Fruit fly (Drosophila melanogaster) whole organism, embryonic: Measurements from ENCODE around the gene CG5938.

ENCODE experiments used
- Blimp-1 ChIP-seq: fragments of 200-800 bp; sonication (Bioruptor generic); optimal IDR thresholded peaks from 3 replicates; lab custom pipeline; 2018; ENCODE audit warnings: missing biosample characterization, missing genetic modification characterization, mild to moderate bottlenecking, moderate library complexity, missing genetic modification reagents
- CG11085 ChIP-seq: fragments of 200-800 bp; sonication (Bioruptor generic); IDR thresholded peaks from 2 replicates; pipeline ENCODE4 v1.3.6; 2022; ENCODE audit warnings: missing biosample characterization, missing genetic modification characterization
- CG11560 ChIP-seq: fragments of 200-800 bp; sonication (Bioruptor generic); IDR thresholded peaks from 3 replicates; pipeline ENCODE4 v1.3.6; 2022; ENCODE audit warnings: missing biosample characterization, missing genetic modification characterization
- CG11695 ChIP-seq: fragments of 200-800 bp; sonication (Bioruptor generic); IDR thresholded peaks from 3 replicates; pipeline ENCODE4 v1.3.6; 2022; ENCODE audit warnings: missing biosample characterization, missing genetic modification characterization
- CG15011 ChIP-seq: fragments of 200-800 bp; sonication (Bioruptor generic); optimal IDR thresholded peaks from 3 replicates; lab custom pipeline; 2018; ENCODE audit warnings: missing biosample characterization, mild to moderate bottlenecking, missing genetic modification characterization
- CG15073 ChIP-seq: fragments of 200-800 bp; sonication (Bioruptor generic); optimal IDR thresholded peaks from 2 replicates; lab custom pipeline; 2016; ENCODE audit warnings: missing biosample characterization, missing genetic modification characterization
- CG15696 ChIP-seq: fragments of 200-800 bp; sonication (Bioruptor generic); optimal IDR thresholded peaks from 2 replicates; lab custom pipeline; 2019; ENCODE audit warnings: missing biosample characterization, mild to moderate bottlenecking, missing genetic modification characterization, moderate library complexity
- CG1603 ChIP-seq: fragments of 200-800 bp; sonication (Bioruptor generic); optimal IDR thresholded peaks from 2 replicates; lab custom pipeline; 2019; ENCODE audit warnings: missing biosample characterization, mild to moderate bottlenecking, missing genetic modification characterization, moderate library complexity
- CG16813 ChIP-seq: fragments of 200-800 bp; sonication (Bioruptor generic); IDR thresholded peaks from 3 replicates; pipeline ENCODE4 v1.3.6; 2022; ENCODE audit warnings: missing biosample characterization, missing genetic modification characterization; ENCODE audit not compliant: partially characterized antibody
- CG17361 ChIP-seq: fragments of 200-800 bp; sonication (Bioruptor generic); IDR thresholded peaks from 3 replicates; pipeline ENCODE4 v1.3.6; 2022; ENCODE audit warnings: missing biosample characterization, missing genetic modification characterization
- CG17912 ChIP-seq: fragments of 200-800 bp; sonication (Bioruptor generic); optimal IDR thresholded peaks from 2 replicates; lab custom pipeline; 2018; ENCODE audit warnings: missing biosample characterization, mild to moderate bottlenecking, missing genetic modification characterization
- CG2875 ChIP-seq: fragments of 200-800 bp; sonication (Bioruptor generic); optimal IDR thresholded peaks from 2 replicates; lab custom pipeline; 2017; ENCODE audit warnings: missing biosample characterization, mild to moderate bottlenecking, missing genetic modification characterization, missing genetic modification reagents
- CG30431 ChIP-seq: fragments of 200-800 bp; sonication (Bioruptor generic); optimal IDR thresholded peaks from 2 replicates; lab custom pipeline; 2017; ENCODE audit warnings: missing biosample characterization, missing genetic modification characterization
- CG31388 ChIP-seq: fragments of 200-800 bp; sonication (Bioruptor generic); optimal IDR thresholded peaks from 2 replicates; lab custom pipeline; 2016; ENCODE audit warnings: missing biosample characterization, missing genetic modification characterization
- CG3847 ChIP-seq: fragments of 200-800 bp; sonication (Bioruptor generic); IDR thresholded peaks from 2 replicates; pipeline ENCODE4 v1.3.6; 2022; ENCODE audit warnings: missing biosample characterization, missing genetic modification characterization
- CG4328 ChIP-seq: fragments of 200-800 bp; sonication (Bioruptor generic); optimal IDR thresholded peaks from 3 replicates; lab custom pipeline; 2017; ENCODE audit warnings: missing biosample characterization, missing genetic modification reagents, missing genetic modification characterization
- CG7745 ChIP-seq: fragments of 200-800 bp; sonication (Bioruptor generic); optimal IDR thresholded peaks from 2 replicates; lab custom pipeline; 2018; ENCODE audit warnings: missing biosample characterization, mild to moderate bottlenecking, missing genetic modification characterization, moderate library complexity
- D19B ChIP-seq: fragments of 200-800 bp; sonication (Bioruptor generic); optimal IDR thresholded peaks from 2 replicates; lab custom pipeline; 2017; ENCODE audit warnings: missing biosample characterization, mild to moderate bottlenecking, missing genetic modification characterization
- Drgx ChIP-seq: fragments of 200-800 bp; sonication (Bioruptor generic); IDR thresholded peaks from 2 replicates; pipeline ENCODE4 v1.3.6; 2022; ENCODE audit warnings: missing biosample characterization, missing genetic modification characterization
- ERR ChIP-seq: fragments of 200-800 bp; sonication (Bioruptor generic); optimal IDR thresholded peaks from 2 replicates; lab custom pipeline; 2016; ENCODE audit warnings: missing biosample characterization, missing genetic modification characterization
- Elba2 ChIP-seq: fragments of 200-800 bp; sonication (Bioruptor generic); optimal IDR thresholded peaks from 3 replicates; lab custom pipeline; 2016; ENCODE audit warnings: missing biosample characterization, missing genetic modification characterization
- Fer3 ChIP-seq: fragments of 200-800 bp; sonication (Bioruptor generic); optimal IDR thresholded peaks from 2 replicates; lab custom pipeline; 2018; ENCODE audit warnings: missing biosample characterization, mild to moderate bottlenecking, missing genetic modification characterization, moderate library complexity
- HLH3B ChIP-seq: fragments of 200-800 bp; sonication (Bioruptor generic); IDR thresholded peaks from 2 replicates; pipeline ENCODE4 v1.3.6; 2022; ENCODE audit warnings: missing biosample characterization, missing genetic modification characterization
- Hr51 ChIP-seq, 2 experiments: fragments of 200-800 bp; sonication (Bioruptor generic); optimal IDR thresholded peaks; 2 replicates in 1 of 2; 3 replicates in 1 of 2; lab custom pipeline; 2016 to 2018; ENCODE audit warnings: missing biosample characterization in 2 of 2, missing genetic modification characterization in 2 of 2, mild to moderate bottlenecking in 1 of 2, moderate library complexity in 1 of 2
- Spps ChIP-seq: fragments of 200-800 bp; sonication (Bioruptor generic); optimal IDR thresholded peaks from 2 replicates; lab custom pipeline; 2018; ENCODE audit warnings: missing biosample characterization, mild to moderate bottlenecking, missing genetic modification characterization
- btn ChIP-seq: fragments of 200-800 bp; sonication (Bioruptor generic); optimal IDR thresholded peaks from 2 replicates; lab custom pipeline; 2016; ENCODE audit warnings: missing biosample characterization, missing genetic modification characterization
- cato ChIP-seq: fragments of 200-800 bp; sonication (Bioruptor generic); optimal IDR thresholded peaks from 2 replicates; lab custom pipeline; 2016; ENCODE audit warnings: missing biosample characterization, missing genetic modification characterization, borderline replicate concordance
- disco-r ChIP-seq: fragments of 200-800 bp; sonication (Bioruptor generic); optimal IDR thresholded peaks from 2 replicates; lab custom pipeline; 2016; ENCODE audit warnings: missing biosample characterization, missing genetic modification characterization
- en ChIP-seq: fragments of 200-800 bp; sonication (Bioruptor generic); optimal IDR thresholded peaks from 2 replicates; lab custom pipeline; 2016; ENCODE audit warnings: missing biosample characterization, missing genetic modification characterization
- exex ChIP-seq: fragments of 200-800 bp; sonication (Bioruptor generic); optimal IDR thresholded peaks from 4 replicates; lab custom pipeline; 2018; ENCODE audit warnings: missing biosample characterization, mild to moderate bottlenecking, missing genetic modification characterization, moderate library complexity
- gfzf ChIP-seq: fragments of 200-800 bp; sonication (Bioruptor generic); optimal IDR thresholded peaks from 2 replicates; lab custom pipeline; 2016; ENCODE audit warnings: missing biosample characterization, mild to moderate bottlenecking, missing genetic modification characterization, moderate library complexity
- ham ChIP-seq: fragments of 200-800 bp; sonication (Bioruptor generic); IDR thresholded peaks from 2 replicates; pipeline ENCODE4 v1.3.6; 2022; ENCODE audit warnings: missing biosample characterization, missing genetic modification characterization
- inv ChIP-seq: fragments of 200-800 bp; sonication (Bioruptor generic); IDR thresholded peaks from 2 replicates; pipeline ENCODE4 v1.3.6; 2022; ENCODE audit warnings: missing biosample characterization, missing genetic modification characterization; ENCODE audit not compliant: partially characterized antibody
- jing ChIP-seq: fragments of 200-800 bp; sonication (Bioruptor generic); optimal IDR thresholded peaks from 2 replicates; lab custom pipeline; 2018; ENCODE audit warnings: missing biosample characterization, mild to moderate bottlenecking, missing genetic modification characterization
- ken ChIP-seq: fragments of 200-800 bp; sonication (Bioruptor generic); IDR thresholded peaks from 3 replicates; pipeline ENCODE4 v1.3.6; 2022; ENCODE audit warnings: missing biosample characterization, missing genetic modification characterization
- lbe ChIP-seq: fragments of 200-800 bp; sonication (Bioruptor generic); optimal IDR thresholded peaks from 2 replicates; lab custom pipeline; 2016; ENCODE audit warnings: missing biosample characterization, mild to moderate bottlenecking, missing genetic modification characterization
- lola ChIP-seq, 3 experiments: fragments of >200 bp in 2 of 3; fragments of 200-800 bp in 1 of 3; sonication (Bioruptor generic) in 1 of 3; optimal IDR thresholded peaks; 2 replicates each; lab custom pipeline; 2017 to 2019; ENCODE audit warnings: missing biosample characterization in 3 of 3, missing genetic modification characterization in 3 of 3, mild to moderate bottlenecking in 1 of 3, moderate library complexity in 1 of 3
- luna ChIP-seq: fragments of 200-800 bp; sonication (Bioruptor generic); optimal IDR thresholded peaks from 2 replicates; lab custom pipeline; 2016; ENCODE audit warnings: missing biosample characterization, missing genetic modification characterization
- mirr ChIP-seq: fragments of 200-800 bp; sonication (Bioruptor generic); optimal IDR thresholded peaks from 3 replicates; lab custom pipeline; 2018; ENCODE audit warnings: missing biosample characterization, mild to moderate bottlenecking, missing genetic modification characterization
- nau ChIP-seq: fragments of 200-800 bp; sonication (Bioruptor generic); optimal IDR thresholded peaks from 3 replicates; lab custom pipeline; 2017; ENCODE audit warnings: missing biosample characterization, mild to moderate bottlenecking, missing genetic modification characterization, missing genetic modification reagents
- pho ChIP-seq: fragments of 200-800 bp; sonication (Bioruptor generic); optimal IDR thresholded peaks from 2 replicates; lab custom pipeline; 2016; ENCODE audit warnings: missing biosample characterization, missing genetic modification characterization
- pzg ChIP-seq: fragments of 200-800 bp; sonication (Bioruptor generic); optimal IDR thresholded peaks from 3 replicates; lab custom pipeline; 2018; ENCODE audit warnings: missing biosample characterization, mild to moderate bottlenecking, missing genetic modification characterization, moderate library complexity
- seq ChIP-seq: fragments of 200-800 bp; sonication (Bioruptor generic); IDR thresholded peaks from 2 replicates; pipeline ENCODE4 v1.3.6; 2022; ENCODE audit warnings: missing biosample characterization, missing genetic modification characterization
- stc ChIP-seq: fragments of 200-800 bp; sonication (Bioruptor generic); IDR thresholded peaks from 2 replicates; pipeline ENCODE4 v1.3.6; 2022; ENCODE audit warnings: missing biosample characterization, missing genetic modification characterization
- tgo ChIP-seq: fragments of 200-800 bp; sonication (Bioruptor generic); IDR thresholded peaks from 3 replicates; pipeline ENCODE4 v1.3.6; 2022; ENCODE audit warnings: missing biosample characterization, missing genetic modification characterization
- tll ChIP-seq, 2 experiments: fragments of 200-800 bp in 1 of 2; fragments of >200 bp in 1 of 2; sonication (Bioruptor generic) in 1 of 2; optimal IDR thresholded peaks; 2 replicates each; lab custom pipeline; 2017 to 2019; ENCODE audit warnings: missing biosample characterization in 2 of 2, missing genetic modification characterization in 2 of 2, mild to moderate bottlenecking in 1 of 2, moderate library complexity in 1 of 2
- tx ChIP-seq: fragments of 200-800 bp; sonication (Bioruptor generic); optimal IDR thresholded peaks from 2 replicates; lab custom pipeline; 2016; ENCODE audit warnings: missing biosample characterization, missing genetic modification characterization
- zf30C ChIP-seq: fragments of 200-800 bp; sonication (Bioruptor generic); optimal IDR thresholded peaks from 3 replicates; lab custom pipeline; 2018; ENCODE audit warnings: missing biosample characterization, mild to moderate bottlenecking, missing genetic modification characterization

Gene CG5938

dm6 chr3R:27274533-27275447 lies at the start of gene CG5938 (continued):
- TF ChIP-seq Blimp-1 (GFP tag; lab: Kevin White, UChicago) (peak; percentile 6), CG11085 (GFP tag; lab: Robert Waterston, UW) (no peak), CG4328 (GFP tag; lab: Kevin White, UChicago) (no peak), inv (GFP tag; lab: Robert Waterston, UW) (no peak), CG11695 (GFP tag; lab: Robert Waterston, UW) (no peak; the same call in 2 of the 3 replicates), CG31388 (GFP tag; lab: Kevin White, UChicago) (no peak), CG30431 (GFP tag; lab: Kevin White, UChicago) (no peak), disco-r (GFP tag; lab: Kevin White, UChicago) (no peak), CG17361 (GFP tag; lab: Robert Waterston, UW) (peak; percentile 46; the same call in 1 of the 3 replicates), CG7745 (tag; lab: Kevin White, UChicago) (no peak), tx (GFP tag; lab: Kevin White, UChicago) (no peak), nau (GFP tag; lab: Kevin White, UChicago) (no peak), CG17912 (GFP tag; lab: Kevin White, UChicago) (no peak), zf30C (GFP tag; lab: Kevin White, UChicago) (no peak), CG15073 (GFP tag; lab: Kevin White, UChicago) (no peak), tll (GFP tag; optimal IDR thresholded peaks at IDR 0.05; lab: Kevin White, UChicago) (peak in 1 of 2 experiments; percentile 76), CG2875 (GFP tag; lab: Kevin White, UChicago) (no peak), CG11560 (tag; lab: Robert Waterston, UW) (no peak), pzg (GFP tag; lab: Kevin White, UChicago) (peak; percentile 32), D19B (no peak), gfzf (GFP tag; lab: Kevin White, UChicago) (no peak), lola (GFP tag; optimal IDR thresholded peaks at IDR 0.05; lab: Kevin White, UChicago) (peak in 1 of 3 experiments; percentile 20), Hr51 (GFP tag; optimal IDR thresholded peaks at IDR 0.05; lab: Kevin White, UChicago) (peak in 1 of 2 experiments; percentile 29), en (GFP tag; lab: Kevin White, UChicago) (no peak), exex (tag; lab: Kevin White, UChicago) (no peak), ERR (GFP tag; lab: Kevin White, UChicago) (no peak), ham (GFP tag; lab: Robert Waterston, UW) (no peak), Drgx (GFP tag; lab: Robert Waterston, UW) (peak; percentile 59; the same call in 1 of the 2 replicates), CG15011 (GFP tag; lab: Kevin White, UChicago) (no peak), cato (GFP tag; lab: Kevin White, UChicago) (peak; percentile 27), Fer3 (no peak), seq (peak; percentile 62), ken (GFP tag; lab: Robert Waterston, UW) (0 out of 3 replicates have a peak, but pooled peaks have one; percentile 13), CG16813 (GFP tag; lab: Robert Waterston, UW) (no peak), jing (no peak), pho (no peak), mirr (no peak), btn (GFP tag; lab: Kevin White, UChicago) (no peak), tgo (GFP tag; lab: Robert Waterston, UW) (peak; percentile 20; the same call in 1 of the 3 replicates), CG15696 (tag; lab: Kevin White, UChicago) (peak; percentile 5), CG1603 (tag; lab: Kevin White, UChicago) (peak; percentile 1), Elba2 (no peak), luna (no peak), lbe (GFP tag; lab: Kevin White, UChicago) (peak; percentile 35), CG3847 (GFP tag; lab: Robert Waterston, UW) (peak; percentile 44), Spps (tag; lab: Kevin White, UChicago) (no peak), stc (GFP tag; lab: Robert Waterston, UW) (no peak), HLH3B (GFP tag; lab: Robert Waterston, UW) (no peak)
